Worm (Caenorhabditis elegans): ENCODE data around the gene clec-160.

clec-160 gene

ce11 chrIII:8281310-8281709 is 5.5 kb upstream of the clec-160 start:
- no peak for TF ChIP-seq mml-1 (tag; optimal IDR thresholded peaks at IDR 0.05)
- TF ChIP-seq elt-2 (tag; optimal IDR thresholded peaks at IDR 0.05) = no peak
- TF ChIP-seq ztf-4 (tag; optimal IDR thresholded peaks at IDR 0.05) = no peak
- TF ChIP-seq mdl-1 (tag; optimal IDR thresholded peaks at IDR 0.05) = no peak
- no peak for TF ChIP-seq nfya-1 (tag; optimal IDR thresholded peaks at IDR 0.05; ENCODE audit: insufficient read depth)
- no peak for TF ChIP-seq elt-1 (tag; optimal IDR thresholded peaks at IDR 0.05)
- no peak for TF ChIP-seq hmg-11 (tag; optimal IDR thresholded peaks at IDR 0.05)
- no peak for TF ChIP-seq ztf-11 (tag; optimal IDR thresholded peaks at IDR 0.05)
- TF ChIP-seq ceh-16 (tag; optimal IDR thresholded peaks at IDR 0.05) = no peak
- no peak for TF ChIP-seq snpc-4 (tag; optimal IDR thresholded peaks at IDR 0.05)
- TF ChIP-seq lsy-12 (tag; optimal IDR thresholded peaks at IDR 0.05) = no peak
- TF ChIP-seq daf-12 (tag; optimal IDR thresholded peaks at IDR 0.05) = no peak
- TF ChIP-seq ZK546.5 (tag; optimal IDR thresholded peaks at IDR 0.05) = no peak
- TF ChIP-seq fos-1 (tag; optimal IDR thresholded peaks at IDR 0.05) = no peak
- no peak for TF ChIP-seq skn-1 (tag; optimal IDR thresholded peaks at IDR 0.05)
- TF ChIP-seq nhr-67 (tag; optimal IDR thresholded peaks at IDR 0.05) = no peak
- TF ChIP-seq ama-1 (optimal IDR thresholded peaks at IDR 0.05) = no peak
- no peak for TF ChIP-seq nhr-23 (tag; optimal IDR thresholded peaks at IDR 0.05)
- TF ChIP-seq egl-27 (tag; optimal IDR thresholded peaks at IDR 0.05) = no peak

ce11 chrIII:8280352-8280751 is 4.6 kb upstream of the clec-160 start:
- TF ChIP-seq ztf-4 (tag; optimal IDR thresholded peaks at IDR 0.05) (no peak), nhr-43 (tag; optimal IDR thresholded peaks at IDR 0.05; ENCODE audit: poor library complexity, severe bottlenecking) (no peak), lin-15B (tag; optimal IDR thresholded peaks at IDR 0.05) (no peak), fkh-2 (tag; optimal IDR thresholded peaks at IDR 0.05) (no peak), eor-1 (tag; optimal IDR thresholded peaks at IDR 0.05) (no peak), pha-4 (tag; optimal IDR thresholded peaks at IDR 0.05) (no peak), nhr-12 (tag; optimal IDR thresholded peaks at IDR 0.05) (no peak), snpc-4 (tag; optimal IDR thresholded peaks at IDR 0.05) (no peak), egl-5 (tag; optimal IDR thresholded peaks at IDR 0.05) (no peak), ceh-28 (tag; optimal IDR thresholded peaks at IDR 0.05) (no peak), nhr-28 (tag; optimal IDR thresholded peaks at IDR 0.05) (no peak), R02D3.7 (tag; optimal IDR thresholded peaks at IDR 0.05) (no peak), fos-1 (tag; optimal IDR thresholded peaks at IDR 0.05) (no peak), sea-2 (GFP tag; optimal IDR thresholded peaks at IDR 0.05) (no peak)

- TF ChIP-seq elt-1 (tag; optimal IDR thresholded peaks at IDR 0.05) (peak; percentile 20), egl-27 (tag; optimal IDR thresholded peaks at IDR 0.05) (no peak), pqm-1 (tag; optimal IDR thresholded peaks at IDR 0.05) (no peak)
These were observed 3.8 kb upstream of the clec-160 start for ce11 chrIII:8279567-8279966.

- TF ChIP-seq tbx-2 (tag; optimal IDR thresholded peaks at IDR 0.05) (no peak), nhr-12 (tag; optimal IDR thresholded peaks at IDR 0.05) (no peak), lsy-12 (tag; optimal IDR thresholded peaks at IDR 0.05) (no peak)
These were observed 3.0 kb upstream of the clec-160 start, which contains the start of gene mig-10 for ce11 chrIII:8278801-8279200. Gene mig-10, plus strand, starts transcription at chrIII:8279101.

ce11 chrIII:8271676-8272225 is 4.0 kb downstream of the clec-160 start, which contains the start of the genes mps-4 and F09G8.10:
Gene mps-4, minus strand, starts transcription at chrIII:8271776.
Gene F09G8.10, minus strand, starts transcription at chrIII:8272175.
- TF ChIP-seq daf-12 (tag; optimal IDR thresholded peaks at IDR 0.05) = no peak
- no peak for TF ChIP-seq nhr-12 (tag; optimal IDR thresholded peaks at IDR 0.05)
- no peak for TF ChIP-seq nhr-77 (tag; optimal IDR thresholded peaks at IDR 0.05)
- TF ChIP-seq egl-27 (tag; optimal IDR thresholded peaks at IDR 0.05) = no peak
- no peak for TF ChIP-seq mdl-1 (tag; optimal IDR thresholded peaks at IDR 0.05)
- no peak for TF ChIP-seq fos-1 (tag; optimal IDR thresholded peaks at IDR 0.05)
- no peak for TF ChIP-seq hmg-11 (tag; optimal IDR thresholded peaks at IDR 0.05)
- TF ChIP-seq zag-1 (tag; optimal IDR thresholded peaks at IDR 0.05) = no peak
- no peak for TF ChIP-seq sea-2 (GFP tag; optimal IDR thresholded peaks at IDR 0.05)
- no peak for TF ChIP-seq nhr-23 (tag; optimal IDR thresholded peaks at IDR 0.05)
- no peak for TF ChIP-seq ceh-28 (tag; optimal IDR thresholded peaks at IDR 0.05)
- no peak for TF ChIP-seq lin-39 (tag; optimal IDR thresholded peaks at IDR 0.05)
- no peak for TF ChIP-seq aly-2 (tag; optimal IDR thresholded peaks at IDR 0.05)
- no peak for TF ChIP-seq ztf-4 (tag; optimal IDR thresholded peaks at IDR 0.05)
- no peak for TF ChIP-seq mml-1 (tag; optimal IDR thresholded peaks at IDR 0.05)
- no peak for TF ChIP-seq unc-39 (tag; optimal IDR thresholded peaks at IDR 0.05)
